Fruit fly (Drosophila melanogaster) whole organism, prepupa: ENCODE results near the gene Gr64f.

Experiments
- CG3032 ChIP-seq: fragments of 200-800 bp; optimal IDR thresholded peaks from 2 replicates; lab custom pipeline; 2019; ENCODE audit warnings: missing biosample characterization, mild to moderate bottlenecking, missing genetic modification characterization, moderate library complexity
- CG6163 ChIP-seq: fragments of 200-800 bp; sonication (Bioruptor generic); IDR thresholded peaks from 3 replicates; pipeline ENCODE4 v1.3.6; 2022; ENCODE audit warnings: missing biosample characterization, missing genetic modification characterization
- CG6854 ChIP-seq: fragments of 200-800 bp; sonication (Bioruptor generic); optimal IDR thresholded peaks from 2 replicates; lab custom pipeline; 2017; ENCODE audit warnings: missing biosample characterization, mild to moderate bottlenecking, missing genetic modification characterization
- Eip93F ChIP-seq: fragments of 200-800 bp; sonication (Bioruptor generic); optimal IDR thresholded peaks from 2 replicates; lab custom pipeline; 2016; ENCODE audit warnings: missing biosample characterization, mild to moderate bottlenecking, missing genetic modification characterization
- Ets21C ChIP-seq: fragments of 200-800 bp; sonication (Bioruptor generic); optimal IDR thresholded peaks from 3 replicates; lab custom pipeline; 2016; ENCODE audit warnings: missing biosample characterization, missing genetic modification characterization
- Hr4 ChIP-seq: fragments of 200-800 bp; sonication (Bioruptor generic); optimal IDR thresholded peaks from 3 replicates; lab custom pipeline; 2016; ENCODE audit warnings: missing biosample characterization, missing genetic modification characterization
- Sox102F ChIP-seq: fragments of 200-800 bp; sonication (Bioruptor generic); optimal IDR thresholded peaks from 2 replicates; lab custom pipeline; 2016; ENCODE audit warnings: missing biosample characterization, mild to moderate bottlenecking, missing genetic modification characterization
- achi ChIP-seq: fragments of 200-800 bp; sonication (Bioruptor generic); optimal IDR thresholded peaks from 3 replicates; lab custom pipeline; 2016; ENCODE audit warnings: missing biosample characterization, missing genetic modification characterization
- acj6 ChIP-seq: fragments of 200-800 bp; sonication (Bioruptor generic); optimal IDR thresholded peaks from 3 replicates; lab custom pipeline; 2016; ENCODE audit warnings: missing biosample characterization, missing genetic modification characterization
- net ChIP-seq: fragments of 200-800 bp; sonication (Bioruptor generic); optimal IDR thresholded peaks from 3 replicates; lab custom pipeline; 2016; ENCODE audit warnings: missing biosample characterization, missing genetic modification characterization

- no peak for TF ChIP-seq Ets21C (GFP tag; lab: Kevin White, UChicago)
- TF ChIP-seq CG6163 (GFP tag; lab: Robert Waterston, UW) = no peak
- TF ChIP-seq CG3032 = no peak
- no peak for TF ChIP-seq Eip93F
- no peak for TF ChIP-seq CG6854 (GFP tag; lab: Kevin White, UChicago)
- no peak for TF ChIP-seq Hr4 (GFP tag; lab: Kevin White, UChicago)
- no peak for TF ChIP-seq achi (GFP tag; lab: Kevin White, UChicago)
- no peak for TF ChIP-seq net
- no peak for TF ChIP-seq Sox102F
- TF ChIP-seq acj6 (GFP tag; lab: Kevin White, UChicago) = no peak
Observed at dm6 chr3L:4047635-4048034, 12.0 kb downstream of the Gr64f start, which contains the start of gene Dpy-30L2.
